Worm (Caenorhabditis elegans) whole organism, young adult: ENCODE data around the gene str-141.

Experiments used
- B0019.2 ChIP-seq: fragments of 200-800 bp; sonication (Bioruptor generic); conservative IDR thresholded peaks from 2 replicates; pipeline ENCODE4 v1.3.6; 2022; ENCODE audit warnings: missing genetic modification reagents, missing genetic modification characterization, missing compliant biosample characterization
- B0035.1 ChIP-seq: sonication (generic microtip); optimal IDR thresholded peaks from 2 replicates; lab custom pipeline; 2016; ENCODE audit warnings: missing genetic modification characterization, mild to moderate bottlenecking, missing compliant biosample characterization, missing genotype, missing genetic modification reagents
- B0336.3 ChIP-seq: fragments of 200-800 bp; sonication (Bioruptor generic); IDR thresholded peaks from 2 replicates; pipeline ENCODE4 v1.3.6; 2022; ENCODE audit warnings: missing genetic modification characterization, missing compliant biosample characterization
- F49E8.2 ChIP-seq: sonication (generic microtip); optimal IDR thresholded peaks from 3 replicates; lab custom pipeline; 2017; ENCODE audit warnings: missing genetic modification characterization, mild to moderate bottlenecking, missing compliant biosample characterization, antibody characterized with exemption, moderate library complexity; ENCODE audit not compliant: insufficient read depth
- F55B11.4 ChIP-seq: sonication (generic microtip); optimal IDR thresholded peaks from 2 replicates; lab custom pipeline; 2016; ENCODE audit warnings: missing compliant biosample characterization, missing genetic modification characterization, borderline replicate concordance; ENCODE audit not compliant: insufficient read depth
- K12H6.12 ChIP-seq: fragments of 200-800 bp; sonication (Bioruptor generic); optimal IDR thresholded peaks from 2 replicates; lab custom pipeline; 2018; ENCODE audit warnings: mild to moderate bottlenecking, missing genetic modification characterization, missing compliant biosample characterization
- Y53F4B.3 ChIP-seq: fragments of 200-800 bp; sonication (Bioruptor generic); IDR thresholded peaks from 2 replicates; pipeline ENCODE4 v1.3.6; 2022; ENCODE audit warnings: missing genetic modification reagents, missing genetic modification characterization, missing compliant biosample characterization
- Y53G8AR.9 ChIP-seq: fragments of 200-800 bp; sonication (Bioruptor generic); conservative IDR thresholded peaks from 2 replicates; pipeline ENCODE4 v1.3.6; 2022; ENCODE audit warnings: missing genetic modification reagents, missing genetic modification characterization, missing compliant biosample characterization
- Y79H2A.3 ChIP-seq: fragments of 200-800 bp; sonication (Bioruptor generic); conservative IDR thresholded peaks from 2 replicates; pipeline ENCODE4 v1.3.6; 2022; ENCODE audit warnings: missing genetic modification reagents, missing genetic modification characterization, missing compliant biosample characterization
- Y95B8A.8 ChIP-seq: fragments of 200-800 bp; sonication (Bioruptor generic); IDR thresholded peaks from 2 replicates; pipeline ENCODE4 v1.3.6; 2022; ENCODE audit warnings: missing genetic modification reagents, missing genetic modification characterization, missing compliant biosample characterization
- aptf-2 ChIP-seq: fragments of 200-800 bp; sonication (Bioruptor generic); conservative IDR thresholded peaks from 2 replicates; pipeline ENCODE4 v1.3.6; 2022; ENCODE audit warnings: missing genetic modification reagents, missing genetic modification characterization, missing compliant biosample characterization
- athp-1 ChIP-seq: sonication (generic microtip); optimal IDR thresholded peaks from 2 replicates; lab custom pipeline; 2017; ENCODE audit warnings: mild to moderate bottlenecking, missing genetic modification characterization, missing compliant biosample characterization
- attf-6 ChIP-seq: fragments of 200-800 bp; sonication (Bioruptor generic); IDR thresholded peaks from 2 replicates; pipeline ENCODE4 v1.3.6; 2022; ENCODE audit warnings: missing genetic modification reagents, missing genetic modification characterization, missing compliant biosample characterization
- bed-1 ChIP-seq: fragments of 200-800 bp; sonication (Bioruptor generic); IDR thresholded peaks from 2 replicates; pipeline ENCODE4 v1.3.6; 2022; ENCODE audit warnings: missing genetic modification reagents, missing genetic modification characterization, missing compliant biosample characterization
- ceh-100 ChIP-seq: fragments of 200-800 bp; sonication (Bioruptor generic); IDR thresholded peaks from 2 replicates; pipeline ENCODE4 v1.3.6; 2022; ENCODE audit warnings: missing genetic modification reagents, missing genetic modification characterization, missing compliant biosample characterization
- efl-1 ChIP-seq: fragments of 150-350 bp; optimal IDR thresholded peaks from 2 replicates; lab custom pipeline; 2014; ENCODE audit warnings: missing biosample characterization, missing genetic modification reagents, missing genetic modification characterization
- egrh-3 ChIP-seq: fragments of 200-800 bp; sonication (Bioruptor generic); IDR thresholded peaks from 2 replicates; pipeline ENCODE4 v1.3.6; 2022; ENCODE audit warnings: missing genetic modification reagents, missing genetic modification characterization, missing compliant biosample characterization
- ets-4 ChIP-seq: fragments of 200-800 bp; sonication (Bioruptor generic); optimal IDR thresholded peaks from 2 replicates; lab custom pipeline; 2018; ENCODE audit warnings: mild to moderate bottlenecking, missing genetic modification characterization, missing compliant biosample characterization
- gei-17 ChIP-seq: fragments of 200-800 bp; sonication (Bioruptor generic); optimal IDR thresholded peaks from 2 replicates; lab custom pipeline; 2018; ENCODE audit warnings: mild to moderate bottlenecking, missing genetic modification characterization, missing compliant biosample characterization
- him-1 ChIP-seq: sonication (generic microtip); optimal IDR thresholded peaks from 2 replicates; lab custom pipeline; 2016; ENCODE audit warnings: missing genotype, missing genetic modification reagents, missing genetic modification characterization, missing compliant biosample characterization
- hlh-12 ChIP-seq: sonication (generic microtip); optimal IDR thresholded peaks from 2 replicates; lab custom pipeline; 2016; ENCODE audit warnings: missing genetic modification characterization, missing compliant biosample characterization
- hmg-20 ChIP-seq: fragments of 200-800 bp; sonication (Bioruptor generic); IDR thresholded peaks from 2 replicates; pipeline ENCODE4 v1.3.6; 2022; ENCODE audit warnings: missing genetic modification reagents, missing genetic modification characterization, missing compliant biosample characterization
- hrde-1 ChIP-seq: sonication (generic microtip); optimal IDR thresholded peaks from 2 replicates; lab custom pipeline; 2016; ENCODE audit warnings: missing genetic modification characterization, mild to moderate bottlenecking, missing compliant biosample characterization, moderate library complexity, missing genotype, missing genetic modification reagents, borderline replicate concordance
- let-526 ChIP-seq: fragments of 200-800 bp; sonication (Bioruptor generic); IDR thresholded peaks from 2 replicates; pipeline ENCODE4 v1.3.6; 2022; ENCODE audit warnings: missing genetic modification reagents, missing genetic modification characterization, missing compliant biosample characterization
- lin-26 ChIP-seq: fragments of 200-800 bp; sonication (Bioruptor generic); IDR thresholded peaks from 2 replicates; pipeline ENCODE4 v1.3.6; 2022; ENCODE audit warnings: missing genetic modification reagents, missing genetic modification characterization, missing compliant biosample characterization
- lin-54 ChIP-seq: fragments of 200-800 bp; sonication (Bioruptor generic); optimal IDR thresholded peaks from 2 replicates; lab custom pipeline; 2018; ENCODE audit warnings: mild to moderate bottlenecking, missing genetic modification characterization, missing compliant biosample characterization
- lsl-1 ChIP-seq: fragments of 200-800 bp; sonication (Bioruptor generic); optimal IDR thresholded peaks from 2 replicates; lab custom pipeline; 2018; ENCODE audit warnings: mild to moderate bottlenecking, missing genetic modification characterization, moderate library complexity, missing compliant biosample characterization
- nfya-2 ChIP-seq: fragments of 200-800 bp; sonication (Bioruptor generic); IDR thresholded peaks from 2 replicates; pipeline ENCODE4 v1.3.6; 2022; ENCODE audit warnings: missing genetic modification reagents, missing genetic modification characterization, missing compliant biosample characterization
- nfyb-1 ChIP-seq: fragments of 200-800 bp; sonication (Bioruptor generic); IDR thresholded peaks from 2 replicates; pipeline ENCODE4 v1.3.6; 2022; ENCODE audit warnings: missing genetic modification reagents, missing genetic modification characterization, missing compliant biosample characterization
- nhr-179 ChIP-seq: sonication (generic microtip); optimal IDR thresholded peaks from 2 replicates; lab custom pipeline; 2016; ENCODE audit warnings: mild to moderate bottlenecking, missing genetic modification characterization, missing compliant biosample characterization
- nhr-80 ChIP-seq: sonication (generic microtip); optimal IDR thresholded peaks from 2 replicates; lab custom pipeline; 2016; ENCODE audit warnings: missing genetic modification characterization, missing compliant biosample characterization
- somi-1 ChIP-seq: fragments of 200-800 bp; sonication (Bioruptor generic); optimal IDR thresholded peaks from 2 replicates; lab custom pipeline; 2018; ENCODE audit warnings: mild to moderate bottlenecking, missing genetic modification characterization, missing compliant biosample characterization
- xnd-1 ChIP-seq: sonication (generic microtip); optimal IDR thresholded peaks from 2 replicates; lab custom pipeline; 2016; ENCODE audit warnings: missing genotype, missing genetic modification reagents, missing genetic modification characterization, missing compliant biosample characterization
- zim-3 ChIP-seq: sonication (generic microtip); optimal IDR thresholded peaks from 2 replicates; lab custom pipeline; 2017; ENCODE audit warnings: mild to moderate bottlenecking, missing genetic modification characterization, moderate library complexity, missing compliant biosample characterization
- ztf-26 ChIP-seq: sonication (generic microtip); optimal IDR thresholded peaks from 2 replicates; lab custom pipeline; 2017; ENCODE audit warnings: missing genetic modification characterization, missing compliant biosample characterization

The str-141 gene

ce11 chrV:11326914-11327367 lies 3.3 kb upstream of the str-141 start, which contains the start of gene tmed-10 (continued):
- TF ChIP-seq xnd-1 (tag; lab: Kevin White, UChicago), result no peak
- no peak for TF ChIP-seq somi-1 (GFP tag; lab: Kevin White, UChicago)
- no peak for TF ChIP-seq F49E8.2 (tag; lab: Kevin White, UChicago)
- peak; percentile 48 for TF ChIP-seq efl-1
- TF ChIP-seq Y53F4B.3 (GFP tag; lab: Robert Waterston, UW), result no peak
- no peak for TF ChIP-seq him-1 (tag; lab: Kevin White, UChicago)
- 0 out of 2 replicates have a peak, but pooled peaks have one; percentile 13 for TF ChIP-seq attf-6 (GFP tag; lab: Robert Waterston, UW)
- peak; percentile 89 for TF ChIP-seq ceh-100 (GFP tag; lab: Robert Waterston, UW)
- TF ChIP-seq Y79H2A.3 (GFP tag; lab: Robert Waterston, UW), result 0 out of 2 replicates have a peak, but pooled peaks have one; percentile 37
- peak; percentile 38; the same call in 1 of the 2 replicates for TF ChIP-seq B0019.2 (GFP tag; lab: Robert Waterston, UW)
- TF ChIP-seq Y53G8AR.9 (GFP tag; lab: Robert Waterston, UW), result no peak
- TF ChIP-seq bed-1 (GFP tag; lab: Robert Waterston, UW), result no peak
- no peak for TF ChIP-seq ets-4 (GFP tag; lab: Kevin White, UChicago)
- TF ChIP-seq zim-3 (tag; lab: Kevin White, UChicago), result no peak
- TF ChIP-seq hmg-20 (GFP tag; lab: Robert Waterston, UW), result no peak
- peak; percentile 62; the same call in 1 of the 2 replicates for TF ChIP-seq aptf-2 (GFP tag; lab: Robert Waterston, UW)
- TF ChIP-seq nfya-2, result no peak
- TF ChIP-seq gei-17, result no peak
- TF ChIP-seq hlh-12 (tag; lab: Kevin White, UChicago), result no peak
- TF ChIP-seq egrh-3 (GFP tag; lab: Robert Waterston, UW), result 0 out of 2 replicates have a peak, but pooled peaks have one; percentile 7
- no peak for TF ChIP-seq ztf-26 (tag; lab: Kevin White, UChicago)
- no peak for TF ChIP-seq K12H6.12 (tag; lab: Kevin White, UChicago)
- no peak for TF ChIP-seq athp-1 (tag; lab: Kevin White, UChicago)
- TF ChIP-seq B0035.1, result no peak
- peak; percentile 76 for TF ChIP-seq nfyb-1 (GFP tag; lab: Robert Waterston, UW)

ce11 chrV:11321719-11322118 lies 1.9 kb downstream of the str-141 start, which contains the start of gene F47G9.4:
F47G9.4 (minus strand) TSS chrV:11321816.
- TF ChIP-seq nhr-80 (tag; lab: Kevin White, UChicago) (peak; percentile 39), lin-26 (no peak)

- TF ChIP-seq let-526 (no peak), F55B11.4 (tag; lab: Kevin White, UChicago) (no peak), ztf-26 (tag; lab: Kevin White, UChicago) (no peak), lin-54 (GFP tag; lab: Kevin White, UChicago) (no peak), nhr-179 (tag; lab: Kevin White, UChicago) (no peak), lsl-1 (GFP tag; lab: Kevin White, UChicago) (no peak), B0336.3 (GFP tag; lab: Robert Waterston, UW) (no peak), Y95B8A.8 (no peak), hrde-1 (tag; lab: Kevin White, UChicago) (no peak)
These were observed 2.8 kb downstream of the str-141 start for ce11 chrV:11320860-11321259.
